Fruit fly (Drosophila melanogaster) whole organism, embryonic: Measurements from ENCODE around the gene drl.

Experiments
- CG4282 ChIP-seq: fragments of 200-800 bp; sonication (Bioruptor generic); optimal IDR thresholded peaks from 2 replicates; lab custom pipeline; 2016; ENCODE audit warnings: missing biosample characterization, missing genetic modification characterization
- CG7357 ChIP-seq: fragments of 200-800 bp; sonication (Bioruptor generic); IDR thresholded peaks from 3 replicates; pipeline ENCODE4 v1.3.6; 2022; ENCODE audit warnings: missing biosample characterization, missing genetic modification characterization
- CG9817 ChIP-seq: fragments of 200-800 bp; sonication (Bioruptor generic); optimal IDR thresholded peaks from 2 replicates; lab custom pipeline; 2018; ENCODE audit warnings: missing biosample characterization, mild to moderate bottlenecking, missing genetic modification characterization, moderate library complexity
- D19B ChIP-seq: fragments of 200-800 bp; sonication (Bioruptor generic); optimal IDR thresholded peaks from 2 replicates; lab custom pipeline; 2017; ENCODE audit warnings: missing biosample characterization, mild to moderate bottlenecking, missing genetic modification characterization
- h ChIP-seq: fragments of >200 bp; optimal IDR thresholded peaks from 2 replicates; lab custom pipeline; 2017
- jing ChIP-seq: fragments of 200-800 bp; sonication (Bioruptor generic); optimal IDR thresholded peaks from 2 replicates; lab custom pipeline; 2018; ENCODE audit warnings: missing biosample characterization, mild to moderate bottlenecking, missing genetic modification characterization
- kni ChIP-seq: fragments of 200-800 bp; sonication (Bioruptor generic); optimal IDR thresholded peaks from 3 replicates; lab custom pipeline; 2017; ENCODE audit warnings: mild to moderate bottlenecking, missing biosample characterization, missing genetic modification reagents, missing genetic modification characterization
- mirr ChIP-seq: fragments of 200-800 bp; sonication (Bioruptor generic); optimal IDR thresholded peaks from 3 replicates; lab custom pipeline; 2018; ENCODE audit warnings: missing biosample characterization, mild to moderate bottlenecking, missing genetic modification characterization
- nau ChIP-seq: fragments of 200-800 bp; sonication (Bioruptor generic); optimal IDR thresholded peaks from 3 replicates; lab custom pipeline; 2017; ENCODE audit warnings: missing biosample characterization, mild to moderate bottlenecking, missing genetic modification characterization, missing genetic modification reagents
- nom ChIP-seq: fragments of 200-800 bp; sonication (Bioruptor generic); optimal IDR thresholded peaks from 2 replicates; lab custom pipeline; 2017; ENCODE audit warnings: missing biosample characterization, missing genetic modification characterization, mild to moderate bottlenecking, moderate library complexity, missing genetic modification reagents
- sqz ChIP-seq: fragments of 200-800 bp; sonication (Bioruptor generic); optimal IDR thresholded peaks from 3 replicates; lab custom pipeline; 2018; ENCODE audit warnings: missing biosample characterization, mild to moderate bottlenecking, missing genetic modification characterization

drl gene

dm6 chr2L:19254079-19254478 lies 63.9 kb downstream of the drl start:
- TF ChIP-seq D19B (GFP tag; lab: Kevin White, UChicago) (no peak), h (no peak), jing (GFP tag; lab: Kevin White, UChicago) (no peak), sqz (GFP tag; lab: Kevin White, UChicago) (no peak), kni (GFP tag; lab: Kevin White, UChicago) (no peak), mirr (GFP tag; lab: Kevin White, UChicago) (no peak), nau (GFP tag; lab: Kevin White, UChicago) (no peak), CG7357 (no peak), CG4282 (GFP tag; lab: Kevin White, UChicago) (no peak), nom (GFP tag; lab: Kevin White, UChicago) (no peak), CG9817 (tag; lab: Kevin White, UChicago) (no peak)
